Worm (Caenorhabditis elegans) whole organism, young adult: ENCODE data around the gene C28G1.6.

Experiments used
- B0261.1 ChIP-seq: sonication (generic microtip); optimal IDR thresholded peaks from 2 replicates; lab custom pipeline; 2016; ENCODE audit warnings: mild to moderate bottlenecking, missing genetic modification characterization, moderate library complexity, missing compliant biosample characterization
- B0336.3 ChIP-seq: fragments of 200-800 bp; sonication (Bioruptor generic); IDR thresholded peaks from 2 replicates; pipeline ENCODE4 v1.3.6; 2022; ENCODE audit warnings: missing genetic modification characterization, missing compliant biosample characterization
- D2030.7 ChIP-seq: fragments of 200-800 bp; sonication (Bioruptor generic); IDR thresholded peaks from 2 replicates; pipeline ENCODE4 v1.3.6; 2022; ENCODE audit warnings: missing genetic modification reagents, missing genetic modification characterization, missing compliant biosample characterization
- F22D6.2 ChIP-seq: sonication (generic microtip); optimal IDR thresholded peaks from 2 replicates; lab custom pipeline; 2016; ENCODE audit warnings: mild to moderate bottlenecking, missing genetic modification characterization, missing compliant biosample characterization
- F37B4.10 ChIP-seq: fragments of 200-800 bp; sonication (Bioruptor generic); IDR thresholded peaks from 2 replicates; pipeline ENCODE4 v1.3.6; 2022; ENCODE audit warnings: missing genetic modification characterization, missing compliant biosample characterization
- K11D2.4 ChIP-seq: fragments of 200-800 bp; sonication (Bioruptor generic); IDR thresholded peaks from 2 replicates; pipeline ENCODE4 v1.3.6; 2022; ENCODE audit warnings: missing genetic modification reagents, missing genetic modification characterization, missing compliant biosample characterization
- Y56A3A.18 ChIP-seq: fragments of 200-800 bp; sonication (Bioruptor generic); IDR thresholded peaks from 2 replicates; pipeline ENCODE4 v1.3.6; 2022; ENCODE audit warnings: missing genetic modification reagents, missing genetic modification characterization, missing compliant biosample characterization
- Y95B8A.8 ChIP-seq: fragments of 200-800 bp; sonication (Bioruptor generic); IDR thresholded peaks from 2 replicates; pipeline ENCODE4 v1.3.6; 2022; ENCODE audit warnings: missing genetic modification reagents, missing genetic modification characterization, missing compliant biosample characterization
- ZK185.1 ChIP-seq: sonication (generic microtip); optimal IDR thresholded peaks from 2 replicates; lab custom pipeline; 2016; ENCODE audit warnings: mild to moderate bottlenecking, missing genetic modification characterization, missing compliant biosample characterization; ENCODE audit not compliant: poor library complexity, severe bottlenecking
- akir-1 ChIP-seq: fragments of 200-800 bp; sonication (Bioruptor generic); optimal IDR thresholded peaks from 2 replicates; lab custom pipeline; 2018; ENCODE audit warnings: mild to moderate bottlenecking, missing genetic modification characterization, moderate library complexity, missing compliant biosample characterization
- atf-7 ChIP-seq: sonication (generic microtip); optimal IDR thresholded peaks from 2 replicates; lab custom pipeline; 2017; ENCODE audit warnings: mild to moderate bottlenecking, missing genetic modification characterization, missing compliant biosample characterization
- attf-3 ChIP-seq: fragments of 200-800 bp; sonication (Bioruptor generic); conservative IDR thresholded peaks from 2 replicates; pipeline ENCODE4 v1.3.6; 2022; ENCODE audit warnings: missing genetic modification reagents, missing genetic modification characterization, missing compliant biosample characterization
- bed-2 ChIP-seq: fragments of 200-800 bp; sonication (Bioruptor generic); IDR thresholded peaks from 2 replicates; pipeline ENCODE4 v1.3.6; 2022; ENCODE audit warnings: missing genetic modification reagents, missing genetic modification characterization, missing compliant biosample characterization
- ccch-3 ChIP-seq: fragments of 200-800 bp; sonication (Bioruptor generic); optimal IDR thresholded peaks from 2 replicates; lab custom pipeline; 2018; ENCODE audit warnings: mild to moderate bottlenecking, missing genetic modification characterization, missing compliant biosample characterization
- cebp-1 ChIP-seq, 2 experiments: fragments of 200-800 bp in 1 of 2; sonication (Bioruptor generic) in 1 of 2; sonication (generic microtip) in 1 of 2; IDR thresholded peaks in 1 of 2; optimal IDR thresholded peaks in 1 of 2; 2 replicates each; pipeline versions ENCODE4 v1.3.6 to Lab custom; 2017 to 2022; ENCODE audit warnings: missing compliant biosample characterization in 2 of 2, missing genetic modification characterization in 2 of 2, mild to moderate bottlenecking in 1 of 2, missing genetic modification reagents in 1 of 2, moderate library complexity in 1 of 2
- cebp-2 ChIP-seq: fragments of 200-800 bp; sonication (Bioruptor generic); IDR thresholded peaks from 2 replicates; pipeline ENCODE4 v1.3.6; 2022; ENCODE audit warnings: missing genetic modification characterization, missing compliant biosample characterization
- die-1 ChIP-seq: sonication (generic microtip); optimal IDR thresholded peaks from 2 replicates; lab custom pipeline; 2016; ENCODE audit warnings: missing genotype, mild to moderate bottlenecking, missing genetic modification characterization, missing compliant biosample characterization
- egl-44 ChIP-seq: fragments of 200-800 bp; sonication (Bioruptor generic); IDR thresholded peaks from 2 replicates; pipeline ENCODE4 v1.3.6; 2022; ENCODE audit warnings: missing genetic modification reagents, missing genetic modification characterization, missing compliant biosample characterization
- fkh-3 ChIP-seq: sonication (generic microtip); optimal IDR thresholded peaks from 2 replicates; lab custom pipeline; 2016; ENCODE audit warnings: mild to moderate bottlenecking, missing genetic modification characterization, missing compliant biosample characterization
- hrde-1 ChIP-seq: sonication (generic microtip); optimal IDR thresholded peaks from 2 replicates; lab custom pipeline; 2016; ENCODE audit warnings: missing genetic modification characterization, mild to moderate bottlenecking, missing compliant biosample characterization, moderate library complexity, missing genotype, missing genetic modification reagents, borderline replicate concordance
- hsf-1 ChIP-seq: fragments of 200-800 bp; sonication (Bioruptor generic); IDR thresholded peaks from 2 replicates; pipeline ENCODE4 v1.3.6; 2022; ENCODE audit warnings: missing genetic modification reagents, missing genetic modification characterization, missing compliant biosample characterization
- lin-26 ChIP-seq: fragments of 200-800 bp; sonication (Bioruptor generic); IDR thresholded peaks from 2 replicates; pipeline ENCODE4 v1.3.6; 2022; ENCODE audit warnings: missing genetic modification reagents, missing genetic modification characterization, missing compliant biosample characterization
- lin-35 ChIP-seq, 3 experiments: fragments of 150-350 bp in 2 of 3; sonication (generic microtip) in 1 of 3; optimal IDR thresholded peaks; 2 replicates each; lab custom pipeline; 2014 to 2018; ENCODE audit warnings: missing biosample characterization in 3 of 3, missing genetic modification characterization in 3 of 3, missing genetic modification reagents in 3 of 3
- lin-54 ChIP-seq: fragments of 200-800 bp; sonication (Bioruptor generic); optimal IDR thresholded peaks from 2 replicates; lab custom pipeline; 2018; ENCODE audit warnings: mild to moderate bottlenecking, missing genetic modification characterization, missing compliant biosample characterization
- madf-10 ChIP-seq: sonication (generic microtip); optimal IDR thresholded peaks from 2 replicates; lab custom pipeline; 2016; ENCODE audit warnings: mild to moderate bottlenecking, missing genetic modification characterization, missing compliant biosample characterization
- madf-3 ChIP-seq: fragments of 200-800 bp; sonication (Bioruptor generic); IDR thresholded peaks from 2 replicates; pipeline ENCODE4 v1.3.6; 2022; ENCODE audit warnings: missing genetic modification reagents, missing genetic modification characterization, missing compliant biosample characterization
- madf-6 ChIP-seq: fragments of 200-800 bp; sonication (Bioruptor generic); IDR thresholded peaks from 2 replicates; pipeline ENCODE4 v1.3.6; 2022; ENCODE audit warnings: missing genetic modification reagents, missing genetic modification characterization, missing compliant biosample characterization
- mel-28 ChIP-seq: sonication (generic microtip); optimal IDR thresholded peaks from 2 replicates; lab custom pipeline; 2016; ENCODE audit warnings: borderline replicate concordance, mild to moderate bottlenecking, missing genetic modification characterization, missing compliant biosample characterization
- nhr-80 ChIP-seq: sonication (generic microtip); optimal IDR thresholded peaks from 2 replicates; lab custom pipeline; 2016; ENCODE audit warnings: missing genetic modification characterization, missing compliant biosample characterization
- rcor-1 ChIP-seq: fragments of 200-800 bp; sonication (Bioruptor generic); IDR thresholded peaks from 2 replicates; pipeline ENCODE4 v1.3.6; 2022; ENCODE audit warnings: missing genetic modification reagents, missing genetic modification characterization, missing compliant biosample characterization
- rec-8 ChIP-seq, 2 experiments: sonication (generic microtip); optimal IDR thresholded peaks; 2 replicates each; lab custom pipeline; 2016; ENCODE audit warnings: mild to moderate bottlenecking in 2 of 2, missing genetic modification characterization in 2 of 2, missing genetic modification reagents in 2 of 2, missing genotype in 2 of 2, missing biosample characterization in 1 of 2, missing compliant biosample characterization in 1 of 2, moderate library complexity in 1 of 2
- repo-1 ChIP-seq: sonication (generic microtip); optimal IDR thresholded peaks from 2 replicates; lab custom pipeline; 2017; ENCODE audit warnings: mild to moderate bottlenecking, missing genetic modification characterization, missing compliant biosample characterization
- snpc-1.1 ChIP-seq: sonication (generic microtip); optimal IDR thresholded peaks from 2 replicates; lab custom pipeline; 2017; ENCODE audit warnings: missing genetic modification characterization, mild to moderate bottlenecking, missing compliant biosample characterization, antibody characterized with exemption, moderate library complexity, missing genotype, missing genetic modification reagents; ENCODE audit not compliant: insufficient read depth
- snpc-1.3 ChIP-seq: sonication (generic microtip); optimal IDR thresholded peaks from 2 replicates; lab custom pipeline; 2017; ENCODE audit warnings: missing genetic modification characterization, mild to moderate bottlenecking, missing compliant biosample characterization, antibody characterized with exemption, moderate library complexity, missing genotype, missing genetic modification reagents; ENCODE audit not compliant: insufficient read depth
- snpc-3.4 ChIP-seq: sonication (generic microtip); optimal IDR thresholded peaks from 2 replicates; lab custom pipeline; 2017; ENCODE audit warnings: missing genetic modification characterization, mild to moderate bottlenecking, missing compliant biosample characterization, antibody characterized with exemption, moderate library complexity, missing genotype, missing genetic modification reagents
- snpc-4 ChIP-seq, 5 experiments: fragments of 150-350 bp in 1 of 5; sonication (generic microtip) in 4 of 5; optimal IDR thresholded peaks; 2 replicates each; lab custom pipeline; 2014 to 2018; ENCODE audit warnings: missing genetic modification characterization in 5 of 5, missing biosample characterization in 3 of 5, antibody characterized with exemption in 2 of 5, mild to moderate bottlenecking in 2 of 5, missing compliant biosample characterization in 2 of 5, missing genotype in 2 of 5, moderate library complexity in 2 of 5, missing genetic modification reagents in 1 of 5
- tbx-9 ChIP-seq: sonication (generic microtip); optimal IDR thresholded peaks from 2 replicates; lab custom pipeline; 2016; ENCODE audit warnings: borderline replicate concordance, missing genetic modification characterization, inconsistent platforms, missing compliant biosample characterization
- zfh-2 ChIP-seq: fragments of 200-800 bp; sonication (Bioruptor generic); conservative IDR thresholded peaks from 2 replicates; pipeline ENCODE4 v1.3.6; 2022; ENCODE audit warnings: missing genetic modification reagents, missing genetic modification characterization, missing compliant biosample characterization
- zim-3 ChIP-seq: sonication (generic microtip); optimal IDR thresholded peaks from 2 replicates; lab custom pipeline; 2017; ENCODE audit warnings: mild to moderate bottlenecking, missing genetic modification characterization, moderate library complexity, missing compliant biosample characterization
- ztf-18 ChIP-seq: sonication (generic microtip); optimal IDR thresholded peaks from 2 replicates; lab custom pipeline; 2016; ENCODE audit warnings: missing genotype, mild to moderate bottlenecking, missing genetic modification characterization, missing compliant biosample characterization
- ztf-6 ChIP-seq: fragments of 200-800 bp; sonication (Bioruptor generic); IDR thresholded peaks from 2 replicates; pipeline ENCODE4 v1.3.6; 2022; ENCODE audit warnings: missing genetic modification reagents, missing genetic modification characterization, missing compliant biosample characterization

The C28G1.6 gene

ce11 chrX:8877162-8877561 is 46.1 kb upstream of the C28G1.6 start (continued):
- peak; percentile 61 for TF ChIP-seq snpc-4 (GFP tag; optimal IDR thresholded peaks at IDR 0.05; lab: Kevin White, UChicago)
- TF ChIP-seq snpc-4 (tag; optimal IDR thresholded peaks at IDR 0.05; lab: Kevin White, UChicago) = no peak
- peak; percentile 44 for TF ChIP-seq snpc-1.3 (tag; lab: Kevin White, UChicago)
- no peak for TF ChIP-seq lin-26 (GFP tag; lab: Robert Waterston, UW)
- TF ChIP-seq die-1 (tag; lab: Kevin White, UChicago) = peak; percentile 56
- TF ChIP-seq Y56A3A.18 = 0 out of 2 replicates have a peak, but pooled peaks have one; percentile 25
- peak; percentile 74 for TF ChIP-seq B0261.1
- no peak for TF ChIP-seq mel-28 (tag; lab: Kevin White, UChicago)
- TF ChIP-seq nhr-80 (tag; lab: Kevin White, UChicago) = no peak
- TF ChIP-seq rec-8 (tag; optimal IDR thresholded peaks at IDR 0.05; lab: Kevin White, UChicago) = peak; percentile 14 to 20
- no peak for TF ChIP-seq repo-1 (tag; lab: Kevin White, UChicago)
- TF ChIP-seq snpc-3.4 (tag; lab: Kevin White, UChicago) = peak; percentile 49
- no peak for TF ChIP-seq attf-3
- no peak for TF ChIP-seq ztf-6 (GFP tag; lab: Robert Waterston, UW)

DNA sequence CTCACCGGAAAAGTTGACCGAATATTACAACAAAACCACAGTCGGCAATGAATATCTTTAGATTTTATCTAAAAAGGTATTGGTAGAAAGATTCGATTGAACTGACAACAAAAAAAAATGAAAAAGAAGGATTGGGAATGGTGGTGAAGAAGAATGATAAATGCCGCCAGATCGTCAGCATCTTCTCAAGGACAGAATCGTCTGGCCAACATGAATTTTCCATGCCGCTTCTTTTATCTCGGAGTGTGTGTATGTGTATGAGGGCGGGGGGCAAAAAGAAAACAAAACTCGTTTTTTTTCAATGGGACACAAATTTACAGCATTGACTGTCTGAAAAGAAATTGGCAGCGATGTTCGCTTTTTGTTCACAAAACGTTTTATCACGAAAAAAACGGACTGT is 44.8 kb upstream of the C28G1.6 start:
- TF ChIP-seq zfh-2 (GFP tag; lab: Robert Waterston, UW) = no peak
- TF ChIP-seq ztf-18 = no peak
- TF ChIP-seq snpc-3.4 (tag; lab: Kevin White, UChicago) = no peak
- TF ChIP-seq cebp-2 (GFP tag; lab: Robert Waterston, UW) = no peak
- no peak for TF ChIP-seq K11D2.4
- TF ChIP-seq atf-7 = no peak
- no peak for TF ChIP-seq ccch-3 (GFP tag; lab: Kevin White, UChicago)
- TF ChIP-seq snpc-1.1 (tag; lab: Kevin White, UChicago) = no peak
- TF ChIP-seq D2030.7 (GFP tag; lab: Robert Waterston, UW) = no peak
- TF ChIP-seq F37B4.10 (GFP tag; lab: Robert Waterston, UW) = no peak
- TF ChIP-seq Y95B8A.8 (GFP tag; lab: Robert Waterston, UW) = no peak
- no peak for TF ChIP-seq cebp-1 (GFP tag; IDR thresholded peaks at IDR 0.05; lab: Robert Waterston, UW)
- no peak for TF ChIP-seq cebp-1 (tag; optimal IDR thresholded peaks at IDR 0.05; lab: Kevin White, UChicago)
- TF ChIP-seq, all 124 proteins: peak for 0

- TF ChIP-seq lin-35 (GFP tag; optimal IDR thresholded peaks at IDR 0.05; lab: Kevin White, UChicago) (no peak), madf-6 (GFP tag; lab: Robert Waterston, UW) (no peak), madf-3 (GFP tag; lab: Robert Waterston, UW) (no peak), hrde-1 (tag; lab: Kevin White, UChicago) (no peak), ZK185.1 (no peak), rcor-1 (GFP tag; lab: Robert Waterston, UW) (no peak)
- TF ChIP-seq, all 124 proteins: peak for 0
Measured at ce11 chrX:8874748-8875147, 43.7 kb upstream of the C28G1.6 start, which contains the start of gene C06E2.1. C06E2.1 (minus strand) TSS chrX:8874848.

DNA sequence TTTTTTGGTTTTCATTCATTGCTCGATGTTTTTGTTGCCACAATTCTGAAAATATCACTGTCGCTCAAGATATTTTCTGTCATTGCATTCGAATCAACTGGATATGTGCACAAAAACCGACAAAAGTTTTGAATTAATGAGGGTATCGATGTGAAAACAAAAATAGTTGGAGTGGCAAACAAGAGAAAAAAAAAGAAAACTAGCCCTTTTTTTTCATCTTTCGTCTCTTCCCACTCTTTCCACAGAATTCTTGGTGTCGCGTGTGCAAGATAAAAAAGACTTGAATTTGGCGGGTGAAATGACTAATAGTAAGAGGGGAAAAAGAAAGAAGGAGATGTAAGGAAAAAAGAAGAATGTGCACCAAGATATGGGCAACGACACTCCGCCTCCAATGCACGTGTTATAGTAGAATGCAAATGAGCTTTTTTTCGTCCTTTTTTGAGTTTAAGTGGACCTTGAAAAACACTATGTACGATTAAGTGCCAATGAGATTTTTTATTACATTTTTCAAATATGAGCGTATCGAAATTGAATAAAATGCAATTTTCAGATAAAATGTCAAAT is 38.1 kb upstream of the C28G1.6 start, which contains the start of the genes ubc-22 and ubc-21:
TSS of gene ubc-22 (minus strand) at position 51 of the 564 bp plus-strand sequence.
TSS of gene ubc-21 (plus strand) at position 514 of the 564 bp plus-strand sequence.
- TF ChIP-seq B0336.3 (GFP tag; lab: Robert Waterston, UW) (no peak), die-1 (tag; lab: Kevin White, UChicago) (no peak), bed-2 (GFP tag; lab: Robert Waterston, UW) (no peak), tbx-9 (tag; lab: Kevin White, UChicago) (no peak), akir-1 (GFP tag; lab: Kevin White, UChicago) (no peak), F22D6.2 (tag; lab: Kevin White, UChicago) (no peak), rcor-1 (GFP tag; lab: Robert Waterston, UW) (no peak), madf-10 (tag; lab: Kevin White, UChicago) (no peak), mel-28 (tag; lab: Kevin White, UChicago) (no peak), fkh-3 (tag; lab: Kevin White, UChicago) (no peak), hsf-1 (GFP tag; lab: Robert Waterston, UW) (no peak), lin-54 (no peak), egl-44 (GFP tag; lab: Robert Waterston, UW) (no peak), zim-3 (tag; lab: Kevin White, UChicago) (no peak), atf-7 (no peak)
